Fruit fly (Drosophila melanogaster): ENCODE results near the gene CG45101.

CG45101 gene

DNA sequence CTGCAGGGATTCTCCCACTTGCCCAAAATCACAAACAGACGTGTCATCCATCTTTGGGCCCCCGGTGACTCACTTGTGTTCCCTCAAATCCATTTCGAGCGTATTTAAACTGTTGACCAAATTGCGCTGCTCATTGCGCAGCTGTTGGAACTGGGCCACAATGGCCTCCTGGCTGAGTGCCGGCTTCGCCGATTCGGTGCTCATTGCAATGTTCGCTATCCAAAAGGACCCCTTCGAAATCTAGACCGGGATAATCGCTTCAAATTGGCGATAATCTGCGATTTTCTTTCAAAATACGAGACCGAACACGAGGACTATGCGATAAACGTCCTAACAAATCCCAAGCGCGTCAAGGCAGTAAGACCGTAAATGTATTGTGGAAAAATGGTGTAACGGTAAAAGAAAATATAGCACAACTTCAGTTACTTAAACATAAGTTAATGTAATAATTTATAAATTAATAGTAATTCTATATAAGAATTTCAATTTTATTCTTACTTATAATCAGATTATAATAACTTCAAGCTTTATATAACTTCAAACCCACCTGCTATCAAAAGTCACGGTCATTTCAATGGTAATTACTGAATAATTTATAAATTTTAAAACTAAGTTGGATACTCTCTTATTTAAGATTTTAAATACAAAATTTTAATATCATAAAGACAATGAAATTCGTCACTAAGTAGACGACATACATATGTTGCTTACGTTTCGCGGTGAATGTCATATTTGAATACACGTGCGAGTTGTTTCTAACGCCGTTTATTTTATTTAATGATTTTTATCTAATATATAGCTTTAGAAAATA, 9.5 kb downstream of the CG45101 start, which contains the start of the genes Pfdn2 and Noc1 (continued):
- TF ChIP-seq CG2120 (GFP tag; optimal IDR thresholded peaks at IDR 0.05) (peak; percentile 70), CG1792 (GFP tag; optimal IDR thresholded peaks at IDR 0.05) (no peak), dmrt99B (tag; optimal IDR thresholded peaks at IDR 0.05) (no peak), H15 (GFP tag; IDR thresholded peaks at IDR 0.05) (no peak), CG13287 (GFP tag; IDR thresholded peaks at IDR 0.05; ENCODE audit: partially characterized antibody) (no peak), Mad (GFP tag; optimal IDR thresholded peaks at IDR 0.05) (no peak), ftz-f1 (GFP tag; optimal IDR thresholded peaks at IDR 0.05) (no peak), ato (GFP tag; IDR thresholded peaks at IDR 0.05; ENCODE audit: partially characterized antibody) (no peak), pzg (GFP tag; optimal IDR thresholded peaks at IDR 0.05) (peak; percentile 37), NFAT (GFP tag; IDR thresholded peaks at IDR 0.05) (no peak), CG12942 (GFP tag; optimal IDR thresholded peaks at IDR 0.05) (peak; percentile 56), sug (tag; optimal IDR thresholded peaks at IDR 0.05) (peak; percentile 58), sna (GFP tag; IDR thresholded peaks at IDR 0.05; ENCODE audit: partially characterized antibody) (no peak), bsh (GFP tag; optimal IDR thresholded peaks at IDR 0.05) (peak in 1 of 2 experiments; percentile 62), CG6765 (GFP tag; optimal IDR thresholded peaks at IDR 0.05) (no peak), sqz (GFP tag; optimal IDR thresholded peaks at IDR 0.05) (no peak), scrt (GFP tag; optimal IDR thresholded peaks at IDR 0.05) (no peak), sens-2 (GFP tag; IDR thresholded peaks at IDR 0.05) (no peak), disco-r (GFP tag; optimal IDR thresholded peaks at IDR 0.05) (no peak), Dll (GFP tag; IDR thresholded peaks at IDR 0.05; ENCODE audit: partially characterized antibody) (no peak), vfl (GFP tag; optimal IDR thresholded peaks at IDR 0.05) (no peak), CG15269 (tag; optimal IDR thresholded peaks at IDR 0.05) (no peak), CG11560 (tag; IDR thresholded peaks at IDR 0.05) (no peak), CG17361 (GFP tag; IDR thresholded peaks at IDR 0.05) (no peak; the same call in 1 of the 3 replicates), hth (optimal IDR thresholded peaks at IDR 0.05) (no peak), slbo (GFP tag; IDR thresholded peaks at IDR 0.05) (peak; percentile 80), zen (tag; optimal IDR thresholded peaks at IDR 0.05) (no peak), HLH54F (GFP tag; optimal IDR thresholded peaks at IDR 0.05) (no peak), CG14014 (GFP tag; IDR thresholded peaks at IDR 0.05) (peak; percentile 43; the same call in 1 of the 2 replicates), fru (optimal IDR thresholded peaks at IDR 0.05) (no peak), ara (GFP tag; IDR thresholded peaks at IDR 0.05) (peak; percentile 9; the same call in 1 of the 2 replicates), CG17385 (GFP tag; optimal IDR thresholded peaks at IDR 0.05) (peak; percentile 35), pnt (GFP tag; optimal IDR thresholded peaks at IDR 0.05) (no peak), hbn (GFP tag; IDR thresholded peaks at IDR 0.05; ENCODE audit: partially characterized antibody) (0 out of 2 replicates have a peak, but pooled peaks have one; percentile 30), CG8388 (GFP tag; optimal IDR thresholded peaks at IDR 0.05) (no peak), pfk (GFP tag; optimal IDR thresholded peaks at IDR 0.05) (no peak), Hsf (GFP tag; optimal IDR thresholded peaks at IDR 0.05) (peak; percentile 54), Atf6 (GFP tag; IDR thresholded peaks at IDR 0.05) (no peak), CG14860 (GFP tag; IDR thresholded peaks at IDR 0.05; ENCODE audit: partially characterized antibody) (no peak), CG1647 (GFP tag; optimal IDR thresholded peaks at IDR 0.05) (no peak), ash1 (GFP tag; optimal IDR thresholded peaks at IDR 0.05) (no peak), crc (GFP tag; optimal IDR thresholded peaks at IDR 0.05) (no peak), Fer1 (GFP tag; optimal IDR thresholded peaks at IDR 0.05) (no peak), Drgx (GFP tag; IDR thresholded peaks at IDR 0.05) (no peak), CG4820 (GFP tag; optimal IDR thresholded peaks at IDR 0.05) (peak; percentile 34), CG12236 (GFP tag; optimal IDR thresholded peaks at IDR 0.05) (no peak), Oli (tag; optimal IDR thresholded peaks at IDR 0.05) (peak; percentile 41), Dref (GFP tag; IDR thresholded peaks at IDR 0.05) (no peak), sisA (GFP tag; IDR thresholded peaks at IDR 0.05) (peak; percentile 59), seq (GFP tag; IDR thresholded peaks at IDR 0.05) (no peak)

Measured in whole organism, embryonic.